Worm (Caenorhabditis elegans): ENCODE data around the gene Y76B12C.3.

Gene Y76B12C.3

DNA sequence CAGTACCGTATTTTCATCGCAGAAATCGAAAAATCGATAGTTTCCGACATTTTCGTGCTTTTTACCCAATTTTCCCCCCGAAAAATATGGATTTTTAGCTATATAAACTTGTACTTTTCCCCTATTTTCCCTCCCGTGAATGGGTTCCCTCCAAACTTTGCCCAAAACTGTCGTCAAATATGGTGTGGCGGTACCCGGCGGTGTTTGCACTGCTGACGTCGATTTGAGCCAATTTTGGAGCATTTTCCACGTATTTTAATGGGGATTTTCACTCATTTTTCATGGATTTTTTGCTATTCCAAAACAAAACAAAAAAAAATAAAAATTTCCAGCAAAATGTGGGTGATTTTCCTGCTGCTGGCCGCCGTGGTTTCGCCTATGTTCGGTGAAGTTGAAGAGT lies at the start of gene Y76B12C.3:
Y76B12C.3 (plus strand) TSS at position 334 of the 400 bp plus-strand sequence.
- no peak for TF ChIP-seq unc-62 (GFP tag; optimal IDR thresholded peaks at IDR 0.05)

DNA sequence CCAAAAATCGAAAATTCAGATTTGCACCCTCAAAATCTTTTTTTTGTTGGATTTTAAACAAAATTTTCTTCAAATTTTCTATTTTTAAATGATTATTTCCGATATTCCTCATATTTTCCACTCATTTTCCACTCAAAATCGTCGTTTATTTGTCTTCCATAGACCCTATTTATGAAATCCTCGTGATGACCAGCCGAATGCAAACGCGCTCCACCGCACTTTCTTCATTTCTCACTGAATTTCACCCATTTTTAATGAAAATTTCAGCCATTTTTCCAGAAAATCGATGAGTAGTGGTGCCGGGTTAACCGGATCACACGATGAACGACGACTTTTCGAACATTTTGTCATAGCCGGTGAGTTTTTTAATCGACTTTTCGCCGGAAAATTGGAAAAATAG lies 49.8 kb upstream of the Y76B12C.3 start, which contains the start of gene denn-4:
denn-4 (plus strand) TSS at position 280 of the 400 bp plus-strand sequence.
- TF ChIP-seq unc-62 (GFP tag; optimal IDR thresholded peaks at IDR 0.05): no peak

- TF ChIP-seq unc-62 (GFP tag; optimal IDR thresholded peaks at IDR 0.05): no peak
These were observed 49.3 kb upstream of the Y76B12C.3 start for ce11 chrIV:1924178-1924577.

DNA sequence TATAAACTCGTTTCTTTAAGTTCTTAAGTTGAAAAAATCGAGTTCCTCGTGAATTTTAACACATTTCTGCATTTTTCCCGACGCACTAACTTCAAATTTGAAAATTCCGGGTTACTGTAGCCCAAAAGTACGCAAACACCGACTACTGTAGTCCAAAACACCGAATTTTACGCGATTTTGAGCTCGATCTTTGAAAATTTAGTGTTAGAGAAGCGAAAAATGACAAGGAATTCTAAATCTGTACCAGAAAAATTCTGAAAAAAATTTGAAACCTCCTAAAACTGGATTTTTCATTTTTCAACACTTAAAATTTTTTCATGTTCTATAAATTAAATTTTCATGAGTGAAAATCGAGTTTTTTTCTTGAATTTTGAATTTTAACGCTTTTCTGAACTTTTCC lies 28.3 kb upstream of the Y76B12C.3 start:
- no peak for TF ChIP-seq unc-62 (GFP tag; optimal IDR thresholded peaks at IDR 0.05)

DNA sequence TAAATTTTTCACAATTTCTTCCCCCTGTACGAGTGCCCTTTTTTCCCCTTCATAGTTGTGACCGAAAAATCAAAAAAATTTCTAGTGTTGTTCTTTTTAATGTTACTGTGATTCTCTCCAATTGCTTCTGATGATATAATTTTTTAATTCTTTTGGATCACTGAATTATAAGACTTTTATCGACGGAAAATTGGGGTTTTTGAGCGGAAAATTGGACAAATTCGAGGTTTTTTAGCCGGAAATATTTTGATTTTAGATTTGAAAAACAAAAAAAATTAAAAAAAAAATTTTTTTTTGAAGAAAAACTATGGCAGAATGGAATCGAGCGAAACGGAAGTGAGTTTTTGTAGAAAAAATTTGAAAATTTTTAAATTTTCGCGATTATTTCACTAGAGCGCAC lies 25.6 kb upstream of the Y76B12C.3 start, which contains the start of gene tsen-54:
tsen-54 (plus strand) TSS at position 301 of the 400 bp plus-strand sequence.
- no peak for TF ChIP-seq unc-62 (GFP tag; optimal IDR thresholded peaks at IDR 0.05)

DNA sequence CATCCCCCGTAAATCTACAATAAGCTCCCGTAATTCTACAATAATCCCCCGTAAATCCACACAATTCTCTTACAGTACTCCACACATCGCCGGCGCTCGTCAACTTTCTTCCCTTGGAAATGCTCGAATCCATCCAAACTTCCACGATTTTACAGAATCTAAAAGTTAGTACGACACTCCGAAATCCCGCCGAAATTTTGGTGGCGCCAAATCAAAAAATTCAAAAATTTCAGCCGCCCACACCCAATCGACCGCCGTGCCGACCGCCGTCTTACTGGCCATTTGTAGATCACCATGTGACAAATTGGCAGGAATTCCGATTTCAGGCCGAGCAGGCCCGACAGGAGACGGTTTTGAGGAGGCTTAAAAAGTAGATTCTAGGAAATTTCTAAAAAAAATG lies 21.2 kb upstream of the Y76B12C.3 start:
- no peak for TF ChIP-seq unc-62 (GFP tag; optimal IDR thresholded peaks at IDR 0.05)

DNA sequence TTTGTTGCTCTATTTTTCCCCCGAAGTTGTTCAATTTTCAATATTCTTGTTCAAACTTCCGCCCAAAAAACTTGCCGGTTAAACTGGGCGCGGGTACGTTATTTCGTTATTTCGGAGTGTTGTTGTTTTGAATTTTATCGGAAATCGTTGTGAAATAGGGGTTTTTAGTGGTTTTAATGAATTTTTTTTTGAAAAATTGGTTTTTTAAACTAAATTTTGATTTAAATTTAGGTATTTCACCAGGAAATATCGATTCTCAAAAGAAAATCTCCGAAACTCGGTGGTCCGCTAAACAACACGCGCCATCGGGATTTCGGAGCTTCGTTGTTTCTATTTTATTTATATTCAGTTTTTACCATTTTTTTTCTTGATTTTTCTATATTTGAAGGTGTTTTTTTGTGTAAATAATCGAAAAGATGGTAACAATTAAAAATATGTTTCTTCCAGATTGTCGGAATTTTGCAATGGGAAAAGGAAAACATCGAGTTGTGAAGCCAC lies 20.3 kb upstream of the Y76B12C.3 start, which contains the start of gene F52C12.2:
F52C12.2 (plus strand) TSS at position 448 of the 498 bp plus-strand sequence.
- TF ChIP-seq unc-62 (GFP tag; optimal IDR thresholded peaks at IDR 0.05): no peak

DNA sequence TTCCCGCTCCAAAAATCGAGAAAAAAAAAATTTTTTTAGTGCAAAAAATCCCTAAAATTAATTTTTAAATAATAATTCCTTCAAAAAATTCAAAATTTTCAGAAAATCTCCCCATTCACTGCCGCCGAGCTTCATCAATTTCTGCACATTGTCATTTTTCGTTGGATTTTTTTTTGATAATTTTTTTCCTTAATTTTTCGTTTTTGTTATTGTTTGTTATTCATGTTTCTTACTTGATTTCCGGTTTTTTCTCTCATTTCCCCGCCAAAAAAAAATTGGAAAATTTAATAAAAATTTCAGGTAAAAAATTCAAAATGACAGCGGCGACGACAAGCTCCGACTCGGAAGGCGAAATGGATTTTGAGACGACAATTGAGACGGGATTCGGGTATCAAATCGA lies 17.1 kb upstream of the Y76B12C.3 start, which contains the start of gene F52C12.6:
F52C12.6 (plus strand) TSS at position 301 of the 400 bp plus-strand sequence.
- TF ChIP-seq unc-62 (GFP tag; optimal IDR thresholded peaks at IDR 0.05): no peak

DNA sequence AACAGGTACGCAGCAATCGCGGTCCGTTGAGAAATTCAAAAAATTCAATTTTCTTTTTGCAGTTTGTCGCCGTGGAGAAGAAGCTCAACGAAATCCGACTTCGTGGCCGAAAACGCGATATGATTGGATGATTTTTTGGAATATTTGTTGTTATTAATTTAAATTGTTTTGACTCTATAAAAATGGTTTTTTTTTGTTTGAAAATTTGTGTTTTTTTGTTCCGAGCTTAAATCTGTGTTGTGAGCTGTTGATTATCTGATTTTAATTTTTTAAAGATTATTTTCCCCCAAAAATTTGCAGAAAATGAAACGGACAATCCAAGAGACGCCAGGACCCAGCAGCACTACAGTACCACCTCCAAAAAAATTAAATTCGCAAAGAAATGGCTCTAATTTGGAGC lies 14.0 kb upstream of the Y76B12C.3 start, which contains the start of gene tdpo-1:
tdpo-1 (plus strand) TSS at position 301 of the 400 bp plus-strand sequence.
- no peak for TF ChIP-seq unc-62 (GFP tag; optimal IDR thresholded peaks at IDR 0.05)

ce11 chrIV:1963247-1963646 lies 10.3 kb upstream of the Y76B12C.3 start, which contains the start of gene ulp-3:
ulp-3 (plus strand) TSS chrIV:1963634.
- TF ChIP-seq unc-62 (GFP tag; optimal IDR thresholded peaks at IDR 0.05): no peak

DNA sequence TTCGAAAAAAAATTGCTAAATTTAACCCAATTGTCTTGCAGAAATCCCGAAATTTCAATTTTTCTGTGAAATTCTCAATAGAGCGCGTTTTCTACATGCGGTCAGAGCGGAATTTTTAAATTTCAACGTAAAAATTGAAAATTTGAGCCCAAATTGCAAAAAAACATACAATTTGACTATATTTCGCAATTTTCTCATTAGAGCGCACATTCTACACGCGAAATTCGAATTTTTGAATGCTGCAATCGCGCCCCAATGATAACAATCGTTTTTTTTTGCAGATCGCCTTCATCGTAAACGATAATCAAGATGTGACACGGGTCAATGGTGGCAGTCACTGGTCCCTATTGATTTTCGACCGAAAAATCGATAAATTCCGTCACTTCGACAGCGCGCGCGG lies 9.4 kb upstream of the Y76B12C.3 start:
- TF ChIP-seq unc-62 (GFP tag; optimal IDR thresholded peaks at IDR 0.05): no peak

DNA sequence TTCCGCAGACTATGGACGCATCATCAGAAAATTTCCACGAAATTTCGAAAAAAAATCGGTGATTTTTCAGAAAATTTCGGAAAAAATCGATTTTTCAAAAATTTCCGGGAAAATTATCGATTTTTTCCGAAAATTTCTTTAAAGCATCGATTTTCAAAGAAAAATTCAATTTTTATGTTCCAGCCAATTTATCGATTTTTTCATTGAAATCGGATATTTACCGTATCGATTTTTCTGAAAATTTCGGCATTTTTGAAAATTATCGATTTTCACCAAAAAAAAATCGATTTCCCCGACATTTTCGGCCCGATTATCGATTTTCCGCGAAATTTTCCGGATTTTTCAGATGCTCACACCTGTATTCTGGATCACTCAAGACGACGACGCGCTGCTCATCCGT lies 8.4 kb upstream of the Y76B12C.3 start, which contains the start of gene Y48A5A.1:
Y48A5A.1 (plus strand) TSS at position 347 of the 400 bp plus-strand sequence.
- TF ChIP-seq unc-62 (GFP tag; optimal IDR thresholded peaks at IDR 0.05): no peak

DNA sequence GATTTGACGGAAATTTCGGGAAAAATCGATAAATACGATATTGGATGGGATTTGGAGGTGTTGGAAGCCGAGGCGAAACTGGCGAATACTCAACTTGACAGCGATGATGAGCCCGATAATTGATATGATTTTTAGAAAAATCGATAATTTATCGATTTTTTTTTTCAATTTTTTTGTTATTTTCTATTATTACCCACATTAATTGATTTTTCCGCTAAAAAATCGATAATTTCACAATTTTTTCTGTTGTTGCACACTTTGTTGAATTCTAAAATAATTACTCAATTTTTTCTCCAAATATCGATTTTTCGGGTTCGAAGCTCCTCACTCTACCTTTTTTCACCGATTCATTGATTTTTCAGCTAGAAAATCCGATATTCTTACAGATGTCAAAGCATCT lies 4.2 kb upstream of the Y76B12C.3 start, which contains the start of gene Y48A5A.3:
Y48A5A.3 (plus strand) TSS at position 385 of the 400 bp plus-strand sequence.
- no peak for TF ChIP-seq unc-62 (GFP tag; optimal IDR thresholded peaks at IDR 0.05)

DNA sequence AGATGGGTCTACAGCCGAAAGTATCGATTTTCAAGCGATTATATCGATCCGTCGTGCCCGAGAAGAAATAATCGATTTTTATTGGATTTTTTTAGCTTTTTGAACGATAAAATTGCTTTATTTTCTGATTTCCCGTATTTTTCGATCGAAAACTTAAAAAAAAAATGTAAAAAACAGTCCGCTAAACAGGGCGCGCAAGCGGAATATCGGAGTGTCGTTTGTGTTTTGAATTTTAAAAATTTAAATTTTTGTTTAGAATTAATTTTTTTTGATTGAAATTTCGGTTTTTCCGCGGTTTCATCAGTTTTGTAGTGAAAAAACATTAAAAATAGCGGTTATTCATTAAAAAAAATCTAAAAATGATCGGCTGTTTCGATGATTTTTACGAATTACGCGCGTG lies 3.3 kb upstream of the Y76B12C.3 start:
- no peak for TF ChIP-seq unc-62 (GFP tag; optimal IDR thresholded peaks at IDR 0.05)

DNA sequence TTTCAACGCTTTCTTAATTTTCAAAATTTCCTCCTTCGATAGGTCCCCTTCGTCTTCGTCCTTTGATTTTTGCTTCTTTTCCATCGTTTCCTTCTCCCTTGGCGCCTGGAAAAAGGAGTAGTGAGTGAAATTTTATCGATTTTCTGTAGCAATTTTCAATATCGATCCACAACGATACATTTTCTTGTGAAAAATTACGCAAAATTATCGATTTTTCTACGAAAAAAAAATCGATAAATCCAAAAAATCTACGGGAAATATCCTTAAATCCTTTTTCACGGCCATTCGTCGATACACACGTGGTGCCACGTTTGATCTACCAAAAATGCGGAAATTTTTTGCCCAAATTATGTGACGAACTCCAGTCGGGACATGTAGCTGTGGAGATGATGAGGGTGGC lies 2.4 kb upstream of the Y76B12C.3 start:
- TF ChIP-seq unc-62 (GFP tag; optimal IDR thresholded peaks at IDR 0.05): no peak

DNA sequence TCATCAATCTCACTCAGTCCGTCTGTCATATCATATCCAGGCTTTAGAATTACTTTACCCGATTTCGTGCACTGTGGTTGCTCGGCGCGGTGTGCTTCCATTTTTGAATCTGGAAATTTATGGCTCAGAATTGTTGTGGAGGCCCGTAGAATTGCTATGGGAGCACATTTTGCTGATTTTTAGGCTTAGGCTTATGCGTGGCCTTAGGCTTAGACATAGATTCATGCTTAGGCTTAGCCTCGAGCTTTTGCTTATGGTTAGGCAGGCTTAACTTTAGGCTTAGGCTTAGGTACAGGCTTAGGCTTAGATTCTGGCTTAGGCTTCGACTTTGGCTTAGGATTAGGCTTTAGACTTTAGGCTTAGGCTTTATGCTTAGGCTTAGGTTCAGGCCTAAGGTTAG lies 1.2 kb upstream of the Y76B12C.3 start, which contains the start of gene Y76B12C.4:
Y76B12C.4 (minus strand) TSS at position 101 of the 400 bp plus-strand sequence.
- TF ChIP-seq unc-62 (GFP tag; optimal IDR thresholded peaks at IDR 0.05): no peak

DNA sequence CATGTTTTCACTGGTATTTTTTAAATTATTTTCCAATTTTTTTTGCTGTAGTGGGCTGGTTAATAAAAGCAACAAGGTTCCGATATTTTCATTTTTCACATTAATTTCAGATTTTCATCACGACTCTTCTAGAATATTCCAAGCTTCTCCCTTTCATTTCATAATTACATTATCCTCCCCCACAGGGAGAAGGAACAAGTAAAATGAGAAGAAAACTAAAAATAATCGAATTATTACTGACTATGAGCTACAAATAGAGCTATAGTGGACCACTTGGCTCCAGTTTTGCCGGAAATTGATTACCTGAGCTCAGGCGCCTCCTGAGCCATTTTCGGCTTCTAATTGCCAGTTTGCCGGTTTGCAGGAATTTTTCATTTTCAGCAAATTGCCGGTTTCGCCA lies 2.1 kb downstream of the Y76B12C.3 start:
- no peak for TF ChIP-seq unc-62 (GFP tag; optimal IDR thresholded peaks at IDR 0.05)

Measured in whole organism, dauer.